Fruit fly (Drosophila melanogaster) whole organism: ENCODE results near the gene CG31624.

ENCODE experiments used
- CG8478 ChIP-seq: fragments of >200 bp; optimal IDR thresholded peaks from 2 replicates; lab custom pipeline; 2018; ENCODE audit warnings: inconsistent platforms
- pan ChIP-seq: fragments of >200 bp; optimal IDR thresholded peaks from 2 replicates; lab custom pipeline; 2017
- psq ChIP-seq: fragments of >200 bp; optimal IDR thresholded peaks from 2 replicates; lab custom pipeline; 2017

DNA sequence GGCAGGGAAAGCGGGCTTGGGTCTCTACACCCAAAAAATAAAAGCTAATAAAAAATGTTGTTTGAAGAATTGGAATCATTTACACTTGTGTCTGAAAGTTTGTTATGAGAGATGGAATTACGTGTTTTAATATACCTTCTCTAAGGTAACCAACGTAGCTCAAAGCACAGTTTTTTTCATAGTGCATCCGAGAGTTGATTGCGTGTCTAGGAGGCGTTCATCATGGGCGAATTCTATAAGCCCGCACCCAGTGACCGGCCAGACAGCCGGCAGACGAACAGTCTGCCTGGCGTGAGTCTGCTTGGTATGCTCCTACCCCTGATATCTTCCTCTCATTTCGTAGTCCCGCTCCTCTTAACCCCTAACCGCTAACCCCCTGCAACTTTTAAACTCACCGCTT is 12.4 kb downstream of the CG31624 start:
- TF ChIP-seq CG8478 (lab: Kevin White, UChicago), result no peak
- no peak for TF ChIP-seq psq
- TF ChIP-seq pan (lab: Kevin White, UChicago), result no peak
